Worm (Caenorhabditis elegans) whole organism, L3 larva: ENCODE data around the gene K09C4.2.
A peak's percentile ranks its signal among the peaks of the same experiment; 100 is the strongest.

Source experiments
- R02D3.7 ChIP-seq: fragments of 150-350 bp; optimal IDR thresholded peaks from 2 replicates; lab custom pipeline; 2014; ENCODE audit warnings: missing biosample characterization, missing genetic modification characterization
- ZK546.5 ChIP-seq: sonication (generic microtip); optimal IDR thresholded peaks from 2 replicates; lab custom pipeline; 2017; ENCODE audit warnings: missing biosample characterization, missing genetic modification characterization
- ceh-28 ChIP-seq: fragments of 150-350 bp; optimal IDR thresholded peaks from 2 replicates; lab custom pipeline; 2014; ENCODE audit warnings: missing biosample characterization, missing genetic modification reagents, missing genetic modification characterization
- ceh-82 ChIP-seq: fragments of 150-350 bp; optimal IDR thresholded peaks from 2 replicates; lab custom pipeline; 2014; ENCODE audit warnings: missing biosample characterization, missing genetic modification characterization
- ceh-9 ChIP-seq: sonication (generic microtip); optimal IDR thresholded peaks from 2 replicates; lab custom pipeline; 2018; ENCODE audit warnings: missing biosample characterization, missing genetic modification characterization
- daf-12 ChIP-seq: fragments of 150-350 bp; optimal IDR thresholded peaks from 2 replicates; lab custom pipeline; 2014; ENCODE audit warnings: missing biosample characterization, missing genetic modification reagents, missing genetic modification characterization
- egl-27 ChIP-seq: sonication (generic microtip); optimal IDR thresholded peaks from 4 replicates; lab custom pipeline; 2017; ENCODE audit warnings: missing biosample characterization, missing genetic modification reagents, missing genetic modification characterization
- egl-5 ChIP-seq: fragments of 150-350 bp; optimal IDR thresholded peaks from 2 replicates; lab custom pipeline; 2017; ENCODE audit warnings: missing biosample characterization, missing genetic modification reagents, missing genetic modification characterization, inconsistent platforms
- elt-2 ChIP-seq: sonication (generic microtip); optimal IDR thresholded peaks from 2 replicates; lab custom pipeline; 2016; ENCODE audit warnings: missing genetic modification reagents, mild to moderate bottlenecking, missing genetic modification characterization, missing compliant biosample characterization
- fkh-10 ChIP-seq: sonication (generic microtip); optimal IDR thresholded peaks from 2 replicates; lab custom pipeline; 2017; ENCODE audit warnings: missing biosample characterization, missing genetic modification reagents, missing genetic modification characterization
- fkh-2 ChIP-seq: fragments of 150-350 bp; optimal IDR thresholded peaks from 2 replicates; lab custom pipeline; 2014; ENCODE audit warnings: missing biosample characterization, missing genetic modification reagents, missing genetic modification characterization
- hmg-11 ChIP-seq: sonication (generic microtip); optimal IDR thresholded peaks from 2 replicates; lab custom pipeline; 2016; ENCODE audit warnings: missing genetic modification characterization, missing compliant biosample characterization
- jun-1 ChIP-seq: fragments of 150-350 bp; optimal IDR thresholded peaks from 2 replicates; lab custom pipeline; 2014; ENCODE audit warnings: missing biosample characterization, missing genetic modification reagents, missing genetic modification characterization
- lin-15B ChIP-seq: fragments of 150-350 bp; optimal IDR thresholded peaks from 2 replicates; lab custom pipeline; 2014; ENCODE audit warnings: missing biosample characterization, missing genetic modification characterization
- lin-39 ChIP-seq: fragments of 150-350 bp; optimal IDR thresholded peaks from 2 replicates; lab custom pipeline; 2018; ENCODE audit warnings: missing biosample characterization, missing genetic modification reagents, missing genetic modification characterization
- mdl-1 ChIP-seq: fragments of 150-350 bp; optimal IDR thresholded peaks from 2 replicates; lab custom pipeline; 2014; ENCODE audit warnings: missing biosample characterization, missing genetic modification characterization
- mml-1 ChIP-seq: fragments of 150-350 bp; sonication (generic microtip); optimal IDR thresholded peaks from 3 replicates; lab custom pipeline; 2014; ENCODE audit warnings: missing biosample characterization, missing genetic modification characterization
- nfya-1 ChIP-seq: sonication (generic microtip); optimal IDR thresholded peaks from 2 replicates; lab custom pipeline; 2017; ENCODE audit warnings: missing genetic modification characterization, mild to moderate bottlenecking, missing compliant biosample characterization, antibody characterized with exemption, moderate library complexity; ENCODE audit not compliant: insufficient read depth
- nhr-11 ChIP-seq: fragments of 150-350 bp; optimal IDR thresholded peaks from 2 replicates; lab custom pipeline; 2014; ENCODE audit warnings: missing biosample characterization, missing genetic modification characterization
- nhr-12 ChIP-seq: fragments of 150-350 bp; optimal IDR thresholded peaks from 2 replicates; lab custom pipeline; 2014; ENCODE audit warnings: missing biosample characterization, missing genetic modification characterization
- nhr-25 ChIP-seq: sonication (generic microtip); optimal IDR thresholded peaks from 2 replicates; lab custom pipeline; 2017; ENCODE audit warnings: missing biosample characterization, missing genetic modification characterization
- nhr-28 ChIP-seq: fragments of 150-350 bp; optimal IDR thresholded peaks from 2 replicates; lab custom pipeline; 2014; ENCODE audit warnings: missing biosample characterization, missing genetic modification characterization
- nhr-43 ChIP-seq: sonication (generic microtip); optimal IDR thresholded peaks from 2 replicates; lab custom pipeline; 2016; ENCODE audit warnings: mild to moderate bottlenecking, missing genetic modification characterization, missing compliant biosample characterization; ENCODE audit not compliant: poor library complexity, severe bottlenecking
- nhr-67 ChIP-seq: fragments of 150-350 bp; optimal IDR thresholded peaks from 2 replicates; lab custom pipeline; 2014; ENCODE audit warnings: missing biosample characterization, missing genetic modification characterization
- nhr-76 ChIP-seq: fragments of 150-350 bp; sonication (generic microtip); optimal IDR thresholded peaks from 5 replicates; lab custom pipeline; 2014; ENCODE audit warnings: missing biosample characterization, missing genetic modification characterization
- nhr-77 ChIP-seq: fragments of 150-350 bp; optimal IDR thresholded peaks from 2 replicates; lab custom pipeline; 2014; ENCODE audit warnings: missing biosample characterization, missing genetic modification characterization
- pha-4 ChIP-seq: fragments of 150-350 bp; optimal IDR thresholded peaks from 2 replicates; lab custom pipeline; 2014; ENCODE audit warnings: missing biosample characterization, missing genetic modification reagents, missing genetic modification characterization
- pqm-1 ChIP-seq: fragments of 150-350 bp; optimal IDR thresholded peaks from 2 replicates; lab custom pipeline; 2017; ENCODE audit warnings: missing biosample characterization, missing genetic modification characterization, inconsistent platforms
- sea-2 ChIP-seq: fragments of 150-350 bp; sonication (generic microtip); optimal IDR thresholded peaks from 4 replicates; lab custom pipeline; 2014; ENCODE audit warnings: missing biosample characterization, missing genetic modification reagents, missing genetic modification characterization
- skn-1 ChIP-seq: fragments of 150-350 bp; optimal IDR thresholded peaks from 2 replicates; lab custom pipeline; 2014; ENCODE audit warnings: missing biosample characterization, missing genetic modification characterization
- snpc-4 ChIP-seq: fragments of 150-350 bp; optimal IDR thresholded peaks from 2 replicates; lab custom pipeline; 2014; ENCODE audit warnings: missing biosample characterization, missing genetic modification characterization
- tbx-2 ChIP-seq: sonication (generic microtip); optimal IDR thresholded peaks from 2 replicates; lab custom pipeline; 2016; ENCODE audit warnings: mild to moderate bottlenecking, missing genetic modification characterization, missing compliant biosample characterization
- unc-39 ChIP-seq: sonication (generic microtip); optimal IDR thresholded peaks from 4 replicates; lab custom pipeline; 2017; ENCODE audit warnings: missing biosample characterization, missing genetic modification characterization
- unc-62 ChIP-seq: fragments of 150-350 bp; sonication (generic microtip); optimal IDR thresholded peaks from 4 replicates; lab custom pipeline; 2014; ENCODE audit warnings: missing biosample characterization, missing genetic modification reagents, missing genetic modification characterization
- ztf-11 ChIP-seq: fragments of 150-350 bp; optimal IDR thresholded peaks from 2 replicates; lab custom pipeline; 2014; ENCODE audit warnings: missing biosample characterization, missing genetic modification characterization

The K09C4.2 gene

ce11 chrX:3315891-3316657, 19.8 kb downstream of the K09C4.2 start:
- TF ChIP-seq R02D3.7 (no peak), egl-5 (tag; lab: Kevin White, UChicago) (peak; percentile 53)

ce11 chrX:3316830-3317229, 20.5 kb downstream of the K09C4.2 start:
- TF ChIP-seq nhr-43 (no peak), fkh-10 (GFP tag; lab: Kevin White, UChicago) (no peak)
- TF ChIP-seq, all 47 proteins: peak for 0

ce11 chrX:3326175-3326574, 29.9 kb downstream of the K09C4.2 start, which contains the start of gene F11D5.6:
F11D5.6 (minus strand) TSS chrX:3326275.
- no peak for TF ChIP-seq egl-5 (tag; lab: Kevin White, UChicago)
- TF ChIP-seq nhr-11 (tag; lab: Kevin White, UChicago), result no peak
- no peak for TF ChIP-seq ZK546.5
- no peak for TF ChIP-seq nhr-28 (tag; lab: Kevin White, UChicago)
- TF ChIP-seq lin-15B, result no peak
- no peak for TF ChIP-seq sea-2 (GFP tag; lab: Kevin White, UChicago)
- TF ChIP-seq elt-2 (tag; lab: Kevin White, UChicago), result no peak
- no peak for TF ChIP-seq ceh-82
- TF ChIP-seq mdl-1, result no peak
- no peak for TF ChIP-seq unc-62 (GFP tag; lab: Kevin White, UChicago)
- no peak for TF ChIP-seq nhr-25 (tag; lab: Kevin White, UChicago)
- TF ChIP-seq fkh-10 (GFP tag; lab: Kevin White, UChicago), result no peak

ce11 chrX:3332824-3333223, 36.5 kb downstream of the K09C4.2 start, which contains the start of gene F11D5.1:
F11D5.1 (plus strand) TSS chrX:3333124.
- TF ChIP-seq nhr-67 (tag; lab: Kevin White, UChicago) (no peak), nhr-76 (tag; lab: Kevin White, UChicago) (no peak), mdl-1 (no peak), ceh-82 (no peak), lin-15B (no peak), nhr-77 (tag; lab: Kevin White, UChicago) (no peak), lin-39 (tag; lab: Kevin White, UChicago) (no peak), snpc-4 (tag; lab: Kevin White, UChicago) (no peak), daf-12 (tag; lab: Kevin White, UChicago) (no peak), jun-1 (no peak), fkh-10 (GFP tag; lab: Kevin White, UChicago) (no peak), mml-1 (tag; lab: Kevin White, UChicago) (no peak)

ce11 chrX:3334115-3334514, 37.8 kb downstream of the K09C4.2 start:
- TF ChIP-seq egl-27 (tag; lab: Kevin White, UChicago) (no peak), nhr-12 (no peak), pqm-1 (tag; lab: Kevin White, UChicago) (peak; percentile 87), elt-2 (tag; lab: Kevin White, UChicago) (peak; percentile 95), hmg-11 (tag; lab: Kevin White, UChicago) (no peak), pha-4 (peak; percentile 39), ztf-11 (no peak), unc-39 (tag; lab: Kevin White, UChicago) (no peak), mdl-1 (no peak)

- TF ChIP-seq fkh-2 (tag; lab: Kevin White, UChicago), result no peak
- TF ChIP-seq lin-39 (tag; lab: Kevin White, UChicago), result no peak
- no peak for TF ChIP-seq ceh-9 (tag; lab: Kevin White, UChicago)
- TF ChIP-seq ceh-28 (tag; lab: Kevin White, UChicago), result no peak
- no peak for TF ChIP-seq skn-1 (tag; lab: Kevin White, UChicago)
- no peak for TF ChIP-seq tbx-2
- no peak for TF ChIP-seq ceh-82
- no peak for TF ChIP-seq nfya-1 (tag; lab: Kevin White, UChicago)
These were observed 43.6 kb downstream of the K09C4.2 start for ce11 chrX:3339882-3340281.
